Fruit fly (Drosophila melanogaster) S2 (cell line): ENCODE data around the gene Bub1.

ENCODE experiments used
- CG8478 ChIP-seq: fragments of >200 bp; optimal IDR thresholded peaks from 2 replicates; lab custom pipeline; 2018
- CTCF ChIP-seq, 2 experiments: fragments of >200 bp; optimal IDR thresholded peaks; 2 replicates each; lab custom pipeline; 2018

dm6 chr2L:5297289-5297960, 18.8 kb downstream of the Bub1 start:
- TF ChIP-seq CTCF (optimal IDR thresholded peaks at IDR 0.05; lab: Kevin White, UChicago) (no peak), CG8478 (lab: Kevin White, UChicago) (no peak)
